Fruit fly (Drosophila melanogaster) whole organism, embryonic: ENCODE results near the gene Cad74A.

ENCODE experiments used
- Atf-2 ChIP-seq: fragments of 200-800 bp; sonication (Bioruptor generic); optimal IDR thresholded peaks from 2 replicates; lab custom pipeline; 2016; ENCODE audit warnings: missing biosample characterization, missing genetic modification characterization
- Bdp1 ChIP-seq: fragments of 200-800 bp; sonication (Bioruptor generic); optimal IDR thresholded peaks from 3 replicates; lab custom pipeline; 2016; ENCODE audit warnings: missing biosample characterization, missing genetic modification characterization
- Blimp-1 ChIP-seq: fragments of 200-800 bp; sonication (Bioruptor generic); optimal IDR thresholded peaks from 3 replicates; lab custom pipeline; 2018; ENCODE audit warnings: missing biosample characterization, missing genetic modification characterization, mild to moderate bottlenecking, moderate library complexity, missing genetic modification reagents
- CG10209 ChIP-seq: fragments of 200-800 bp; sonication (Bioruptor generic); optimal IDR thresholded peaks from 3 replicates; lab custom pipeline; 2017; ENCODE audit warnings: missing biosample characterization, mild to moderate bottlenecking, missing genetic modification characterization, missing genetic modification reagents
- CG10565 ChIP-seq: fragments of 200-800 bp; sonication (Bioruptor generic); optimal IDR thresholded peaks from 3 replicates; lab custom pipeline; 2016; ENCODE audit warnings: missing biosample characterization, mild to moderate bottlenecking, missing genetic modification characterization
- CG13123 ChIP-seq: fragments of 200-800 bp; sonication (Bioruptor generic); optimal IDR thresholded peaks from 2 replicates; lab custom pipeline; 2016; ENCODE audit warnings: missing biosample characterization, missing genetic modification characterization
- CG13624 ChIP-seq: fragments of 200-800 bp; sonication (Bioruptor generic); optimal IDR thresholded peaks from 2 replicates; lab custom pipeline; 2016; ENCODE audit warnings: missing biosample characterization, missing genetic modification characterization
- CG14441 ChIP-seq: fragments of 200-800 bp; sonication (Bioruptor generic); IDR thresholded peaks from 2 replicates; pipeline ENCODE4 v1.3.6; 2022; ENCODE audit warnings: missing biosample characterization, missing genetic modification characterization
- CG17912 ChIP-seq: fragments of 200-800 bp; sonication (Bioruptor generic); optimal IDR thresholded peaks from 2 replicates; lab custom pipeline; 2018; ENCODE audit warnings: missing biosample characterization, mild to moderate bottlenecking, missing genetic modification characterization
- CG30020 ChIP-seq: fragments of 200-800 bp; optimal IDR thresholded peaks from 2 replicates; lab custom pipeline; 2019; ENCODE audit warnings: missing biosample characterization, mild to moderate bottlenecking, missing genetic modification characterization, moderate library complexity
- CG34376 ChIP-seq: fragments of 200-800 bp; sonication (Bioruptor generic); optimal IDR thresholded peaks from 2 replicates; lab custom pipeline; 2018; ENCODE audit warnings: missing biosample characterization, mild to moderate bottlenecking, missing genetic modification characterization
- CG3726 ChIP-seq: fragments of 200-800 bp; sonication (Bioruptor generic); IDR thresholded peaks from 3 replicates; pipeline ENCODE4, ENCODE4 v1.3.6; 2022; ENCODE audit warnings: missing biosample characterization, missing genetic modification characterization
- CG7372 ChIP-seq: fragments of 200-800 bp; sonication (Bioruptor generic); IDR thresholded peaks from 2 replicates; pipeline ENCODE4 v1.3.6; 2022; ENCODE audit warnings: missing biosample characterization, missing genetic modification characterization
- CG7745 ChIP-seq: fragments of 200-800 bp; sonication (Bioruptor generic); optimal IDR thresholded peaks from 2 replicates; lab custom pipeline; 2018; ENCODE audit warnings: missing biosample characterization, mild to moderate bottlenecking, missing genetic modification characterization, moderate library complexity
- CHES-1-like ChIP-seq: fragments of 200-800 bp; sonication (Bioruptor generic); optimal IDR thresholded peaks from 2 replicates; lab custom pipeline; 2016; ENCODE audit warnings: missing biosample characterization, missing genetic modification characterization
- Dbx ChIP-seq: fragments of 200-800 bp; sonication (Bioruptor generic); IDR thresholded peaks from 3 replicates; pipeline ENCODE4 v1.3.6; 2022; ENCODE audit warnings: missing biosample characterization, missing genetic modification characterization
- Deaf1 ChIP-seq: fragments of 200-800 bp; optimal IDR thresholded peaks from 3 replicates; lab custom pipeline; 2019; ENCODE audit warnings: missing biosample characterization, mild to moderate bottlenecking, missing genetic modification characterization, moderate library complexity
- Dip3 ChIP-seq: fragments of 200-800 bp; sonication (Bioruptor generic); optimal IDR thresholded peaks from 3 replicates; lab custom pipeline; 2016; ENCODE audit warnings: missing biosample characterization, missing genetic modification characterization
- Doc2 ChIP-seq: fragments of 200-800 bp; sonication (Bioruptor generic); IDR thresholded peaks from 2 replicates; pipeline ENCODE4 v1.3.6; 2022; ENCODE audit warnings: missing biosample characterization, missing genetic modification characterization
- Eip74EF ChIP-seq, 2 experiments: fragments of 200-800 bp in 1 of 2; fragments of >200 bp in 1 of 2; sonication (Bioruptor generic) in 1 of 2; optimal IDR thresholded peaks; 2 replicates each; lab custom pipeline; 2017 to 2019; ENCODE audit warnings: missing biosample characterization in 2 of 2, missing genetic modification characterization in 2 of 2, mild to moderate bottlenecking in 1 of 2, moderate library complexity in 1 of 2
- Gug ChIP-seq: fragments of 200-800 bp; sonication (Bioruptor generic); IDR thresholded peaks from 4 replicates; pipeline ENCODE4 v1.3.6; 2022; ENCODE audit warnings: missing biosample characterization, missing genetic modification characterization
- Hand ChIP-seq: fragments of 200-800 bp; sonication (Bioruptor generic); optimal IDR thresholded peaks from 2 replicates; lab custom pipeline; 2017; ENCODE audit warnings: mild to moderate bottlenecking, missing biosample characterization, missing genetic modification reagents, missing genetic modification characterization
- Hey ChIP-seq: fragments of 200-800 bp; sonication (Bioruptor generic); optimal IDR thresholded peaks from 3 replicates; lab custom pipeline; 2018; ENCODE audit warnings: missing biosample characterization, mild to moderate bottlenecking, missing genetic modification characterization
- NfI ChIP-seq: fragments of 200-800 bp; sonication (Bioruptor generic); optimal IDR thresholded peaks from 3 replicates; lab custom pipeline; 2018; ENCODE audit warnings: missing biosample characterization, mild to moderate bottlenecking, missing genetic modification characterization, moderate library complexity
- Sin3A ChIP-seq: fragments of >200 bp; optimal IDR thresholded peaks from 2 replicates; lab custom pipeline; 2018
- Xbp1 ChIP-seq: fragments of 200-800 bp; sonication (Bioruptor generic); optimal IDR thresholded peaks from 3 replicates; lab custom pipeline; 2016; ENCODE audit warnings: missing biosample characterization, mild to moderate bottlenecking, missing genetic modification characterization
- ato ChIP-seq: fragments of 200-800 bp; sonication (Bioruptor generic); IDR thresholded peaks from 2 replicates; pipeline ENCODE4 v1.3.6; 2022; ENCODE audit warnings: missing biosample characterization, missing genetic modification characterization; ENCODE audit not compliant: partially characterized antibody
- az2 ChIP-seq: fragments of 200-800 bp; sonication (Bioruptor generic); optimal IDR thresholded peaks from 3 replicates; lab custom pipeline; 2016; ENCODE audit warnings: missing biosample characterization, missing genetic modification characterization
- bsh ChIP-seq, 2 experiments: fragments of 200-800 bp; sonication (Bioruptor generic); optimal IDR thresholded peaks; 2 replicates each; lab custom pipeline; 2017 to 2018; ENCODE audit warnings: mild to moderate bottlenecking in 2 of 2, missing biosample characterization in 2 of 2, missing genetic modification characterization in 2 of 2, moderate library complexity in 1 of 2
- caup ChIP-seq: fragments of 200-800 bp; sonication (Bioruptor generic); optimal IDR thresholded peaks from 3 replicates; lab custom pipeline; 2017; ENCODE audit warnings: missing biosample characterization, mild to moderate bottlenecking, missing genetic modification characterization, moderate library complexity; ENCODE audit not compliant: severe bottlenecking
- chif ChIP-seq, 2 experiments: fragments of 200-800 bp; sonication (Bioruptor generic); optimal IDR thresholded peaks; 3 replicates each; lab custom pipeline; 2016; ENCODE audit warnings: missing biosample characterization in 2 of 2, missing genetic modification characterization in 2 of 2
- crp ChIP-seq, 2 experiments: fragments of 200-800 bp; sonication (Bioruptor generic); optimal IDR thresholded peaks; 2 replicates in 1 of 2; 3 replicates in 1 of 2; lab custom pipeline; 2017; ENCODE audit warnings: missing biosample characterization in 2 of 2, missing genetic modification characterization in 2 of 2, mild to moderate bottlenecking in 1 of 2, moderate library complexity in 1 of 2
- cwo ChIP-seq: fragments of 200-800 bp; sonication (Bioruptor generic); optimal IDR thresholded peaks from 3 replicates; lab custom pipeline; 2017; ENCODE audit warnings: missing biosample characterization, missing genetic modification characterization, mild to moderate bottlenecking, moderate library complexity, missing genetic modification reagents
- dan ChIP-seq: fragments of 200-800 bp; sonication (Bioruptor generic); IDR thresholded peaks from 2 replicates; pipeline ENCODE4 v1.3.6; 2022; ENCODE audit warnings: missing biosample characterization, missing genetic modification characterization
- disco-r ChIP-seq: fragments of 200-800 bp; sonication (Bioruptor generic); optimal IDR thresholded peaks from 2 replicates; lab custom pipeline; 2016; ENCODE audit warnings: missing biosample characterization, missing genetic modification characterization
- fd64A ChIP-seq: fragments of 200-800 bp; sonication (Bioruptor generic); optimal IDR thresholded peaks from 3 replicates; lab custom pipeline; 2018; ENCODE audit warnings: missing biosample characterization, mild to moderate bottlenecking, missing genetic modification characterization
- hkb ChIP-seq, 2 experiments: fragments of 200-800 bp in 1 of 2; fragments of >200 bp in 1 of 2; sonication (Bioruptor generic) in 1 of 2; IDR thresholded peaks in 1 of 2; optimal IDR thresholded peaks in 1 of 2; 2 replicates each; pipeline versions ENCODE4 v1.3.6 to Lab custom; 2017 to 2022; ENCODE audit warnings: missing biosample characterization in 1 of 2, missing genetic modification characterization in 1 of 2
- inv ChIP-seq: fragments of 200-800 bp; sonication (Bioruptor generic); IDR thresholded peaks from 2 replicates; pipeline ENCODE4 v1.3.6; 2022; ENCODE audit warnings: missing biosample characterization, missing genetic modification characterization; ENCODE audit not compliant: partially characterized antibody
- pfk ChIP-seq: fragments of 200-800 bp; sonication (Bioruptor generic); optimal IDR thresholded peaks from 2 replicates; lab custom pipeline; 2018; ENCODE audit warnings: missing biosample characterization, mild to moderate bottlenecking, missing genetic modification characterization, moderate library complexity
- phol ChIP-seq: fragments of 200-800 bp; sonication (Bioruptor generic); optimal IDR thresholded peaks from 3 replicates; lab custom pipeline; 2018; ENCODE audit warnings: missing biosample characterization, mild to moderate bottlenecking, missing genetic modification characterization, moderate library complexity
- pros ChIP-seq: fragments of 200-800 bp; sonication (Bioruptor generic); optimal IDR thresholded peaks from 3 replicates; lab custom pipeline; 2019; ENCODE audit warnings: missing biosample characterization, mild to moderate bottlenecking, missing genetic modification characterization, moderate library complexity
- salm ChIP-seq: fragments of 200-800 bp; sonication (Bioruptor generic); optimal IDR thresholded peaks from 2 replicates; lab custom pipeline; 2018; ENCODE audit warnings: missing biosample characterization, mild to moderate bottlenecking, missing genetic modification characterization
- sd ChIP-seq: fragments of 200-800 bp; sonication (Bioruptor generic); optimal IDR thresholded peaks from 3 replicates; lab custom pipeline; 2018; ENCODE audit warnings: missing biosample characterization, mild to moderate bottlenecking, missing genetic modification characterization, moderate library complexity
- sima ChIP-seq: fragments of 200-800 bp; sonication (Bioruptor generic); optimal IDR thresholded peaks from 2 replicates; lab custom pipeline; 2016; ENCODE audit warnings: missing biosample characterization, missing genetic modification characterization
- sqz ChIP-seq: fragments of 200-800 bp; sonication (Bioruptor generic); optimal IDR thresholded peaks from 3 replicates; lab custom pipeline; 2018; ENCODE audit warnings: missing biosample characterization, mild to moderate bottlenecking, missing genetic modification characterization
- tio ChIP-seq: fragments of 200-800 bp; sonication (Bioruptor generic); optimal IDR thresholded peaks from 2 replicates; lab custom pipeline; 2017; ENCODE audit warnings: missing biosample characterization, missing genetic modification characterization, inconsistent platforms
- trem ChIP-seq: fragments of 200-800 bp; optimal IDR thresholded peaks from 3 replicates; lab custom pipeline; 2019; ENCODE audit warnings: missing biosample characterization, mild to moderate bottlenecking, missing genetic modification characterization, moderate library complexity
- yki ChIP-seq: fragments of >200 bp; optimal IDR thresholded peaks from 3 replicates; lab custom pipeline; 2018
- zen2 ChIP-seq: fragments of 200-800 bp; sonication (Bioruptor generic); IDR thresholded peaks from 3 replicates; pipeline ENCODE4 v1.3.6; 2022; ENCODE audit warnings: missing biosample characterization, missing genetic modification characterization; ENCODE audit not compliant: partially characterized antibody

The Cad74A gene

dm6 chr3L:17428779-17429178 is 49.4 kb upstream of the Cad74A start, which contains the start of gene Gorab (continued):
- TF ChIP-seq CHES-1-like (GFP tag; lab: Kevin White, UChicago) (peak; percentile 72), Bdp1 (peak; percentile 77), CG17912 (GFP tag; lab: Kevin White, UChicago) (peak; percentile 40), CG30020 (peak; percentile 87), Hand (GFP tag; lab: Kevin White, UChicago) (no peak), Sin3A (lab: Kevin White, UChicago) (peak; percentile 46), CG13123 (GFP tag; lab: Kevin White, UChicago) (peak; percentile 85), sd (tag; lab: Kevin White, UChicago) (no peak), Gug (GFP tag; lab: Robert Waterston, UW) (peak; percentile 92), NfI (GFP tag; lab: Kevin White, UChicago) (peak; percentile 88), sima (GFP tag; lab: Kevin White, UChicago) (no peak), disco-r (GFP tag; lab: Kevin White, UChicago) (no peak), dan (GFP tag; lab: Robert Waterston, UW) (peak; percentile 91), Dbx (GFP tag; lab: Robert Waterston, UW) (peak; percentile 95), CG3726 (peak; percentile 94; the same call in 2 of the 3 replicates), CG34376 (GFP tag; lab: Kevin White, UChicago) (no peak), hkb (optimal IDR thresholded peaks at IDR 0.05; lab: Kevin White, UChicago) (peak; percentile 22), hkb (GFP tag; IDR thresholded peaks at IDR 0.05; lab: Robert Waterston, UW) (peak; percentile 81), Eip74EF (GFP tag; optimal IDR thresholded peaks at IDR 0.05; lab: Kevin White, UChicago) (peak in 1 of 2 experiments; percentile 16), pros (GFP tag; lab: Kevin White, UChicago) (no peak), CG7745 (tag; lab: Kevin White, UChicago) (no peak), cwo (peak; percentile 41), trem (peak; percentile 91), Dip3 (GFP tag; lab: Kevin White, UChicago) (peak; percentile 80), Deaf1 (tag; lab: Kevin White, UChicago) (peak; percentile 52), bsh (GFP tag; optimal IDR thresholded peaks at IDR 0.05; lab: Kevin White, UChicago) (peak in 1 of 2 experiments; percentile 90), CG13624 (GFP tag; lab: Kevin White, UChicago) (peak; percentile 77), chif (GFP tag; optimal IDR thresholded peaks at IDR 0.05; lab: Kevin White, UChicago) (peak; percentile 62 to 79), CG10209 (GFP tag; lab: Kevin White, UChicago) (peak; percentile 86), CG7372 (GFP tag; lab: Robert Waterston, UW) (peak; percentile 95), fd64A (GFP tag; lab: Kevin White, UChicago) (no peak), pfk (GFP tag; lab: Kevin White, UChicago) (no peak), CG14441 (GFP tag; lab: Robert Waterston, UW) (peak; percentile 97), tio (GFP tag; lab: Kevin White, UChicago) (peak; percentile 91), az2 (peak; percentile 90), Atf-2 (GFP tag; lab: Kevin White, UChicago) (peak; percentile 77), sqz (GFP tag; lab: Kevin White, UChicago) (peak; percentile 44), yki (lab: Kevin White, UChicago) (no peak), caup (peak; percentile 85), crp (GFP tag; optimal IDR thresholded peaks at IDR 0.05; lab: Kevin White, UChicago) (peak in 1 of 2 experiments; percentile 70), phol (tag; lab: Kevin White, UChicago) (peak; percentile 93), CG10565 (GFP tag; lab: Kevin White, UChicago) (no peak), Hey (tag; lab: Kevin White, UChicago) (peak; percentile 6), Blimp-1 (GFP tag; lab: Kevin White, UChicago) (peak; percentile 80), salm (tag; lab: Kevin White, UChicago) (no peak), ato (no peak), inv (peak; percentile 49), Doc2 (GFP tag; lab: Robert Waterston, UW) (peak; percentile 75; the same call in 1 of the 2 replicates), zen2 (no peak), Xbp1 (GFP tag; lab: Kevin White, UChicago) (peak; percentile 94)
